Fruit fly (Drosophila melanogaster): Measurements from ENCODE around the gene MTA1-like.

Gene MTA1-like

DNA sequence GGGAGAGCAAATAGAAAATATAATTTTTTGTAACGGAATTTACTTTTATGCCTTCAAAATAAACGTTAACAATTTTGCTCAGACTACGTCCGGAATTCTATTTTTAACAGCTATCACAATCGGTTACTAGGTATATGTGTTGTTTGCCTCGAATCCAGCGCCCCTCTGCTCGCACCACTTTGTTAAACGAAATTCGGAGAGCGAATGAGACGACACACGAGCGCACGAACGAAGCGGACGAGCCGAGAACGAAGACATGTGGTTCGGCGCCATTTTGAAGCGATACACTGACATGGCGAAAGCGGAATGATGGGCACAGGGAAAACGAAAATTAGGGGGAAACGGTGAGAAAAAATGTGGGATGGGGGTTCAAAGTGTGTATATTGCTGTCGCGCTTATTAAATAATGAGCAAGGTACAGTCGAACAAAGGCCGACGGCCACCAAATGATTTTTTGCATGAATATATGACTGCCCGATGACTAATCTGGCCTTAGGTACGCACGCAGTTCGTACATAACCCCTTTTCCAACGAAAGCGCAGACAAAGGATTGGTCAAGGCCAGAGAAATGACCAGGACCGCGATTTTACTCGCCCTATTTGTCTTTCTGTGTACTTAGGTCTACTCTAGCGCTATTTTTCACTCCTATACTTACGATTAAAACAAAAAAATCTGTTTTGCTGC is 48.0 kb downstream of the MTA1-like start (continued):
- TF ChIP-seq CG12236 (GFP tag; optimal IDR thresholded peaks at IDR 0.05) = no peak
- no peak for TF ChIP-seq ab (GFP tag; optimal IDR thresholded peaks at IDR 0.05)
- TF ChIP-seq CG2678 (tag; optimal IDR thresholded peaks at IDR 0.05) = peak; percentile 30
- no peak for TF ChIP-seq schlank (tag; optimal IDR thresholded peaks at IDR 0.05)
- TF ChIP-seq Poxn (GFP tag; IDR thresholded peaks at IDR 0.05) = no peak
- no peak for TF ChIP-seq pho (GFP tag; optimal IDR thresholded peaks at IDR 0.05)
- TF ChIP-seq Vsx1 (GFP tag; optimal IDR thresholded peaks at IDR 0.05) = no peak
- peak; percentile 46 for TF ChIP-seq kah (GFP tag; optimal IDR thresholded peaks at IDR 0.05)
- TF ChIP-seq nau (GFP tag; optimal IDR thresholded peaks at IDR 0.05) = no peak
- TF ChIP-seq CG10654 (GFP tag; optimal IDR thresholded peaks at IDR 0.05) = no peak
- TF ChIP-seq dpn (GFP tag; optimal IDR thresholded peaks at IDR 0.05) = no peak
- TF ChIP-seq HLH54F (GFP tag; optimal IDR thresholded peaks at IDR 0.05) = no peak
- TF ChIP-seq Dad (GFP tag; optimal IDR thresholded peaks at IDR 0.05) = no peak
- TF ChIP-seq CG8290 (GFP tag; optimal IDR thresholded peaks at IDR 0.05) = no peak
- TF ChIP-seq CG8290 (tag; optimal IDR thresholded peaks at IDR 0.05) = peak in 1 of 2 experiments; percentile 75
- no peak for TF ChIP-seq Max (GFP tag; optimal IDR thresholded peaks at IDR 0.05)
- TF ChIP-seq ro (GFP tag; IDR thresholded peaks at IDR 0.05) = no peak
- TF ChIP-seq CG4424 (GFP tag; optimal IDR thresholded peaks at IDR 0.05) = no peak
- TF ChIP-seq CG8089 (GFP tag; optimal IDR thresholded peaks at IDR 0.05) = no peak
- TF ChIP-seq Nf-YC (tag; optimal IDR thresholded peaks at IDR 0.05) = peak; percentile 53
- no peak for TF ChIP-seq CG6689 (GFP tag; IDR thresholded peaks at IDR 0.05)
- TF ChIP-seq ash1 (GFP tag; optimal IDR thresholded peaks at IDR 0.05) = no peak
- TF ChIP-seq gsb (GFP tag; IDR thresholded peaks at IDR 0.05) = no peak
- TF ChIP-seq Camta (GFP tag; optimal IDR thresholded peaks at IDR 0.05) = no peak
- TF ChIP-seq nerfin-1 (tag; optimal IDR thresholded peaks at IDR 0.05) = peak; percentile 78
- no peak for TF ChIP-seq CG16813 (GFP tag; IDR thresholded peaks at IDR 0.05; ENCODE audit: partially characterized antibody)
- TF ChIP-seq CG12071 (GFP tag; optimal IDR thresholded peaks at IDR 0.05) = no peak
- no peak for TF ChIP-seq CG34422 (GFP tag; IDR thresholded peaks at IDR 0.05)
- TF ChIP-seq Hr78 (GFP tag; optimal IDR thresholded peaks at IDR 0.05) = peak in 1 of 2 experiments; percentile 52
- peak; percentile 47 for TF ChIP-seq cg (GFP tag; optimal IDR thresholded peaks at IDR 0.05)
- no peak for TF ChIP-seq gfzf (GFP tag; optimal IDR thresholded peaks at IDR 0.05)
- peak; percentile 42 for TF ChIP-seq twi (tag; optimal IDR thresholded peaks at IDR 0.05)
- no peak for TF ChIP-seq Sry-β (GFP tag; optimal IDR thresholded peaks at IDR 0.05)
- no peak for TF ChIP-seq esg (GFP tag; conservative IDR thresholded peaks at IDR 0.05)
- no peak for TF ChIP-seq Ssrp (tag; optimal IDR thresholded peaks at IDR 0.05)
- peak; percentile 99 for TF ChIP-seq phol (tag; optimal IDR thresholded peaks at IDR 0.05)
- TF ChIP-seq sug (tag; optimal IDR thresholded peaks at IDR 0.05) = peak; percentile 70
- TF ChIP-seq Bteb2 (GFP tag; optimal IDR thresholded peaks at IDR 0.05) = no peak
- no peak for TF ChIP-seq Lhr (GFP tag; optimal IDR thresholded peaks at IDR 0.05)
- TF ChIP-seq Hmr (GFP tag; optimal IDR thresholded peaks at IDR 0.05) = peak; percentile 9
- no peak for TF ChIP-seq ttk (GFP tag; IDR thresholded peaks at IDR 0.05)
- TF ChIP-seq gcm2 (GFP tag; optimal IDR thresholded peaks at IDR 0.05) = no peak
- no peak for TF ChIP-seq CG14710 (tag; optimal IDR thresholded peaks at IDR 0.05)
- no peak for TF ChIP-seq CG4617 (GFP tag; optimal IDR thresholded peaks at IDR 0.05; ENCODE audit: borderline replicate concordance)
- peak; percentile 32 for TF ChIP-seq HmgZ (tag; optimal IDR thresholded peaks at IDR 0.05)
- TF ChIP-seq zf30C (GFP tag; optimal IDR thresholded peaks at IDR 0.05) = no peak
- TF ChIP-seq pfk (GFP tag; optimal IDR thresholded peaks at IDR 0.05) = peak; percentile 92
- TF ChIP-seq CG3065 (GFP tag; optimal IDR thresholded peaks at IDR 0.05) = no peak
- TF ChIP-seq CG8944 (GFP tag; optimal IDR thresholded peaks at IDR 0.05) = no peak
- TF ChIP-seq stc (GFP tag; IDR thresholded peaks at IDR 0.05) = no peak
- no peak for TF ChIP-seq fru (optimal IDR thresholded peaks at IDR 0.05)
